Fruit fly (Drosophila melanogaster) whole organism, wandering third instar larva: ENCODE measurements around the gene Polr1F.

Experiments used
- Abd-B ChIP-seq: fragments of >200 bp; optimal IDR thresholded peaks from 2 replicates; lab custom pipeline; 2017; ENCODE audit warnings: missing biosample characterization, missing genetic modification characterization
- CG32264 ChIP-seq: fragments of 200-800 bp; sonication (Bioruptor generic); optimal IDR thresholded peaks from 2 replicates; lab custom pipeline; 2016; ENCODE audit warnings: missing biosample characterization, missing genetic modification characterization
- CG9705 ChIP-seq: fragments of 200-800 bp; sonication (Bioruptor generic); optimal IDR thresholded peaks from 2 replicates; lab custom pipeline; 2018; ENCODE audit warnings: missing biosample characterization, mild to moderate bottlenecking, missing genetic modification characterization
- CrebA ChIP-seq: fragments of 200-800 bp; sonication (Bioruptor generic); optimal IDR thresholded peaks from 2 replicates; lab custom pipeline; 2016; ENCODE audit warnings: missing biosample characterization, mild to moderate bottlenecking, missing genetic modification characterization, borderline replicate concordance
- Dfd ChIP-seq: fragments of >200 bp; optimal IDR thresholded peaks from 2 replicates; lab custom pipeline; 2017; ENCODE audit warnings: missing biosample characterization, missing genetic modification characterization
- Dif ChIP-seq: fragments of 200-275, 200-300 bp; sonication (Bioruptor generic); optimal IDR thresholded peaks from 2 replicates; lab custom pipeline; 2018; ENCODE audit warnings: missing biosample characterization, missing genetic modification characterization; ENCODE audit not compliant: partially characterized antibody
- GATAd ChIP-seq: sonication (Bioruptor generic); optimal IDR thresholded peaks from 2 replicates; lab custom pipeline; 2016; ENCODE audit warnings: missing biosample characterization, missing genetic modification characterization
- HLH106 ChIP-seq: fragments of 200-800 bp; optimal IDR thresholded peaks from 3 replicates; lab custom pipeline; 2019; ENCODE audit warnings: missing biosample characterization, mild to moderate bottlenecking, missing genetic modification characterization, moderate library complexity
- Hnf4 ChIP-seq: fragments of 200-800 bp; sonication (Bioruptor generic); optimal IDR thresholded peaks from 2 replicates; lab custom pipeline; 2016; ENCODE audit warnings: missing biosample characterization, mild to moderate bottlenecking, missing genetic modification characterization
- Hr78 ChIP-seq: fragments of >200 bp; optimal IDR thresholded peaks from 2 replicates; lab custom pipeline; 2017; ENCODE audit warnings: missing biosample characterization, missing genetic modification characterization
- Hr83 ChIP-seq: fragments of 200-300 bp; sonication (Bioruptor generic); optimal IDR thresholded peaks from 2 replicates; lab custom pipeline; 2016; ENCODE audit warnings: missing biosample characterization, mild to moderate bottlenecking, missing genetic modification characterization, moderate library complexity; ENCODE audit not compliant: poor library complexity, severe bottlenecking
- Jra ChIP-seq: sonication (Bioruptor generic); optimal IDR thresholded peaks from 2 replicates; lab custom pipeline; 2016; ENCODE audit warnings: missing biosample characterization, missing genetic modification characterization
- Mio ChIP-seq: sonication (Bioruptor generic); optimal IDR thresholded peaks from 2 replicates; lab custom pipeline; 2016; ENCODE audit warnings: missing biosample characterization, missing genetic modification characterization
- Myc ChIP-seq: fragments of >200 bp; optimal IDR thresholded peaks from 2 replicates; lab custom pipeline; 2017
- N ChIP-seq: fragments of >200 bp; optimal IDR thresholded peaks from 2 replicates; lab custom pipeline; 2018; ENCODE audit warnings: missing biosample characterization, missing external identifiers, missing genetic modification characterization
- OdsH ChIP-seq: fragments of 200-800 bp; sonication (Bioruptor generic); optimal IDR thresholded peaks from 2 replicates; lab custom pipeline; 2016; ENCODE audit warnings: missing biosample characterization, mild to moderate bottlenecking, missing genetic modification characterization
- Rel ChIP-seq, 2 experiments: fragments of 200-800 bp; sonication (Bioruptor generic) in 1 of 2; optimal IDR thresholded peaks; 2 replicates in 1 of 2; 3 replicates in 1 of 2; lab custom pipeline; 2016 to 2019; ENCODE audit warnings: mild to moderate bottlenecking in 2 of 2, missing biosample characterization in 2 of 2, missing genetic modification characterization in 2 of 2, moderate library complexity in 1 of 2
- Sp1 ChIP-seq: fragments of 200-800 bp; sonication (Bioruptor generic); optimal IDR thresholded peaks from 3 replicates; lab custom pipeline; 2019; ENCODE audit warnings: missing biosample characterization, mild to moderate bottlenecking, missing genetic modification characterization, moderate library complexity
- Vsx2 ChIP-seq: fragments of 200-300, 225-300 bp; sonication (Bioruptor generic); optimal IDR thresholded peaks from 2 replicates; lab custom pipeline; 2018; ENCODE audit warnings: missing biosample characterization, missing genetic modification characterization; ENCODE audit not compliant: partially characterized antibody
- br ChIP-seq: fragments of 200-800 bp; sonication (Bioruptor generic); optimal IDR thresholded peaks from 2 replicates; lab custom pipeline; 2016; ENCODE audit warnings: missing biosample characterization, missing genetic modification characterization
- brk ChIP-seq: fragments of 200-800 bp; sonication (Bioruptor generic); optimal IDR thresholded peaks from 2 replicates; lab custom pipeline; 2016; ENCODE audit warnings: missing biosample characterization, mild to moderate bottlenecking, missing genetic modification characterization
- dl ChIP-seq, 2 experiments: fragments of 175-275, 200-275 bp in 1 of 2; fragments of 200-275 bp in 1 of 2; sonication (Bioruptor generic); optimal IDR thresholded peaks; lab custom pipeline; 2018; ENCODE audit warnings: mild to moderate bottlenecking in 2 of 2, missing biosample characterization in 2 of 2, missing genetic modification characterization in 2 of 2, moderate library complexity in 2 of 2; ENCODE audit not compliant: partially characterized antibody in 2 of 2, insufficient read depth in 1 of 2
- dmrt93B ChIP-seq: fragments of 200-800 bp; sonication (Bioruptor generic); optimal IDR thresholded peaks from 2 replicates; lab custom pipeline; 2018; ENCODE audit warnings: missing biosample characterization, mild to moderate bottlenecking, missing genetic modification characterization
- dsf ChIP-seq: sonication (Bioruptor generic); optimal IDR thresholded peaks from 2 replicates; lab custom pipeline; 2016; ENCODE audit warnings: missing biosample characterization, missing genetic modification characterization, borderline replicate concordance
- ey ChIP-seq: fragments of 200-800 bp; sonication (Bioruptor generic); optimal IDR thresholded peaks from 2 replicates; lab custom pipeline; 2016; ENCODE audit warnings: missing biosample characterization, missing genetic modification characterization
- foxo ChIP-seq, 2 experiments: fragments of 200-800 bp; sonication (Bioruptor generic); optimal IDR thresholded peaks; 2 replicates in 1 of 2; 3 replicates in 1 of 2; lab custom pipeline; 2016 to 2017; ENCODE audit warnings: missing biosample characterization in 2 of 2, missing genetic modification characterization in 2 of 2
- fru ChIP-seq: fragments of 200-800 bp; sonication (Bioruptor generic); optimal IDR thresholded peaks from 3 replicates; lab custom pipeline; 2016; ENCODE audit warnings: missing biosample characterization, mild to moderate bottlenecking, missing genetic modification characterization
- h ChIP-seq: fragments of 200-800 bp; sonication (Bioruptor generic); optimal IDR thresholded peaks from 3 replicates; lab custom pipeline; 2016; ENCODE audit warnings: missing biosample characterization, mild to moderate bottlenecking, missing genetic modification characterization
- jim ChIP-seq: fragments of 175-275, 200-325 bp; sonication (Bioruptor generic); optimal IDR thresholded peaks from 2 replicates; lab custom pipeline; 2016; ENCODE audit warnings: missing biosample characterization, mild to moderate bottlenecking, missing genetic modification characterization
- lola ChIP-seq: fragments of >200 bp; optimal IDR thresholded peaks from 2 replicates; lab custom pipeline; 2017; ENCODE audit warnings: missing biosample characterization, missing genetic modification characterization
- pan ChIP-seq: fragments of >200 bp; optimal IDR thresholded peaks from 2 replicates; lab custom pipeline; 2017
- rgr ChIP-seq: fragments of 200-800 bp; sonication (Bioruptor generic); optimal IDR thresholded peaks from 3 replicates; lab custom pipeline; 2016; ENCODE audit warnings: missing biosample characterization, mild to moderate bottlenecking, missing genetic modification characterization
- sage ChIP-seq: fragments of 200-800 bp; sonication (Bioruptor generic); optimal IDR thresholded peaks from 2 replicates; lab custom pipeline; 2016; ENCODE audit warnings: missing biosample characterization, mild to moderate bottlenecking, missing genetic modification characterization
- usp ChIP-seq: fragments of >200 bp; optimal IDR thresholded peaks from 2 replicates; lab custom pipeline; 2017; ENCODE audit warnings: missing biosample characterization, missing genetic modification characterization
- woc ChIP-seq: sonication (Bioruptor generic); optimal IDR thresholded peaks from 2 replicates; lab custom pipeline; 2016; ENCODE audit warnings: missing biosample characterization, mild to moderate bottlenecking, missing genetic modification characterization

Polr1F gene

dm6 chr2L:6941731-6942130 lies 34.1 kb upstream of the Polr1F start:
- TF ChIP-seq fru (GFP tag; lab: Kevin White, UChicago) (no peak), Hr83 (GFP tag; lab: Kevin White, UChicago) (no peak), usp (no peak), h (GFP tag; lab: Kevin White, UChicago) (no peak), br (GFP tag; lab: Kevin White, UChicago) (no peak)

- TF ChIP-seq rgr: no peak
- no peak for TF ChIP-seq Hr78
- no peak for TF ChIP-seq CrebA (GFP tag; lab: Kevin White, UChicago)
- TF ChIP-seq lola (GFP tag; lab: Kevin White, UChicago): no peak
- no peak for TF ChIP-seq Mio (GFP tag; lab: Kevin White, UChicago)
- TF ChIP-seq N: no peak
- no peak for TF ChIP-seq OdsH (GFP tag; lab: Kevin White, UChicago)
- TF ChIP-seq sage (GFP tag; lab: Kevin White, UChicago): no peak
- no peak for TF ChIP-seq pan
- no peak for TF ChIP-seq Myc
- no peak for TF ChIP-seq dl (GFP tag; optimal IDR thresholded peaks at IDR 0.05; lab: Kevin White, UChicago; ENCODE audit: insufficient read depth in 1 of 2, partially characterized antibody in 2 of 2)
- no peak for TF ChIP-seq dsf (GFP tag; lab: Kevin White, UChicago)
- TF ChIP-seq br (GFP tag; lab: Kevin White, UChicago): no peak
- TF ChIP-seq brk: no peak
Measured at dm6 chr2L:6939698-6940097, 32.1 kb upstream of the Polr1F start.

DNA sequence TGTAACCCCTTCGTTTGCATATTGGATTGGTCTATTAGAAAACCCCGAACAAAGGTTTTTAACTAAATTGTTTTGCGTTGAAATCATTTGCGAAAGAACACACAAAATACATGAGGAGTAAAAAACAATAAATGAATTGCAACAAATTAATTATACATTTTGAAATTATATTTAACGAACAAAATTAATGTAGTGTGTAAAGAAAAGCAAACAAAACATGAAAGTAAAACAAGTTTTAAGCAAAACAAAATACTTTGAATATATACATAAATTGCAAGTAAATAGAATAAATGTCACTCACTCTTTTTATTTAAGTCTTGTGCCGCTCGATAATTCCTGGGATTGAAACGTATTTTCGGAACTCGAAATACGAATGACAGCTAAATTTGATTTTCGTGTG lies 24.2 kb upstream of the Polr1F start, which contains the start of gene CG43232:
Gene CG43232 (plus strand): TSS at position 301 of the 400 bp plus-strand sequence.
- no peak for TF ChIP-seq Myc
- no peak for TF ChIP-seq Dif (GFP tag; lab: Kevin White, UChicago)
- TF ChIP-seq dmrt93B (GFP tag; lab: Kevin White, UChicago): no peak
- no peak for TF ChIP-seq OdsH (GFP tag; lab: Kevin White, UChicago)
- no peak for TF ChIP-seq CG32264 (GFP tag; lab: Kevin White, UChicago)
- TF ChIP-seq usp: no peak
- TF ChIP-seq dl (GFP tag; optimal IDR thresholded peaks at IDR 0.05; lab: Kevin White, UChicago; ENCODE audit: insufficient read depth in 1 of 2, partially characterized antibody in 2 of 2): no peak
- no peak for TF ChIP-seq pan
- TF ChIP-seq Sp1 (GFP tag; lab: Kevin White, UChicago): no peak
- TF ChIP-seq GATAd: no peak
- no peak for TF ChIP-seq Vsx2
- no peak for TF ChIP-seq h (GFP tag; lab: Kevin White, UChicago)
- no peak for TF ChIP-seq N
- no peak for TF ChIP-seq Dfd (GFP tag; lab: Kevin White, UChicago)
- no peak for TF ChIP-seq ey (GFP tag; lab: Kevin White, UChicago)
- TF ChIP-seq Hnf4 (GFP tag; lab: Kevin White, UChicago): no peak
- TF ChIP-seq rgr: no peak
- no peak for TF ChIP-seq br (GFP tag; lab: Kevin White, UChicago)
- TF ChIP-seq, all 38 proteins: peak for 0

- TF ChIP-seq Abd-B (GFP tag; lab: Kevin White, UChicago) (no peak), Sp1 (GFP tag; lab: Kevin White, UChicago) (no peak), Dfd (GFP tag; lab: Kevin White, UChicago) (no peak), GATAd (no peak), foxo (GFP tag; optimal IDR thresholded peaks at IDR 0.05; lab: Kevin White, UChicago) (no peak), Mio (GFP tag; lab: Kevin White, UChicago) (no peak), HLH106 (tag; lab: Kevin White, UChicago) (no peak), Dif (GFP tag; lab: Kevin White, UChicago) (no peak), N (no peak)
- TF ChIP-seq, all 38 proteins: peak for 0
Measured at dm6 chr2L:6925114-6925513, 17.5 kb upstream of the Polr1F start.

- TF ChIP-seq Dfd (GFP tag; lab: Kevin White, UChicago): no peak
- no peak for TF ChIP-seq usp
- TF ChIP-seq woc (GFP tag; lab: Kevin White, UChicago): peak; percentile 60
- peak; percentile 77 for TF ChIP-seq fru (GFP tag; lab: Kevin White, UChicago)
- peak; percentile 86 for TF ChIP-seq h (GFP tag; lab: Kevin White, UChicago)
- TF ChIP-seq CG32264 (GFP tag; lab: Kevin White, UChicago): peak; percentile 48
- TF ChIP-seq Rel (GFP tag; optimal IDR thresholded peaks at IDR 0.05; lab: Kevin White, UChicago): peak; percentile 11
- TF ChIP-seq Rel (tag; optimal IDR thresholded peaks at IDR 0.05; lab: Kevin White, UChicago): no peak
- TF ChIP-seq CG9705: no peak
- TF ChIP-seq rgr: peak; percentile 83
- no peak for TF ChIP-seq pan
- TF ChIP-seq HLH106 (tag; lab: Kevin White, UChicago): peak; percentile 54
- peak; percentile 57 for TF ChIP-seq sage (GFP tag; lab: Kevin White, UChicago)
- peak; percentile 20 for TF ChIP-seq Dif (GFP tag; lab: Kevin White, UChicago)
- TF ChIP-seq Jra (GFP tag; lab: Kevin White, UChicago): peak; percentile 22
- TF ChIP-seq Myc: no peak
- peak; percentile 76 for TF ChIP-seq brk
- no peak for TF ChIP-seq dsf (GFP tag; lab: Kevin White, UChicago)
- no peak for TF ChIP-seq jim
- TF ChIP-seq Mio (GFP tag; lab: Kevin White, UChicago): no peak
- no peak for TF ChIP-seq GATAd
- peak; percentile 83 for TF ChIP-seq Hnf4 (GFP tag; lab: Kevin White, UChicago)
- no peak for TF ChIP-seq dmrt93B (GFP tag; lab: Kevin White, UChicago)
- TF ChIP-seq ey (GFP tag; lab: Kevin White, UChicago): peak; percentile 83
- TF ChIP-seq Sp1 (GFP tag; lab: Kevin White, UChicago): peak; percentile 54
- TF ChIP-seq N: no peak
- TF ChIP-seq CrebA (GFP tag; lab: Kevin White, UChicago): no peak
- TF ChIP-seq Hr78: no peak
- no peak for TF ChIP-seq lola (GFP tag; lab: Kevin White, UChicago)
Measured at dm6 chr2L:6922091-6922753, 14.6 kb upstream of the Polr1F start.
